Worm (Caenorhabditis elegans) whole organism, L3 larva: ENCODE data around the gene afmd-1.

ENCODE experiments used
- elt-1 ChIP-seq: fragments of 150-350 bp; optimal IDR thresholded peaks from 2 replicates; lab custom pipeline; 2014; ENCODE audit warnings: missing biosample characterization, missing genetic modification characterization
- lin-15B ChIP-seq: fragments of 150-350 bp; optimal IDR thresholded peaks from 2 replicates; lab custom pipeline; 2014; ENCODE audit warnings: missing biosample characterization, missing genetic modification characterization
- zag-1 ChIP-seq: fragments of 150-350 bp; optimal IDR thresholded peaks from 2 replicates; lab custom pipeline; 2014; ENCODE audit warnings: missing biosample characterization, missing genetic modification characterization

DNA sequence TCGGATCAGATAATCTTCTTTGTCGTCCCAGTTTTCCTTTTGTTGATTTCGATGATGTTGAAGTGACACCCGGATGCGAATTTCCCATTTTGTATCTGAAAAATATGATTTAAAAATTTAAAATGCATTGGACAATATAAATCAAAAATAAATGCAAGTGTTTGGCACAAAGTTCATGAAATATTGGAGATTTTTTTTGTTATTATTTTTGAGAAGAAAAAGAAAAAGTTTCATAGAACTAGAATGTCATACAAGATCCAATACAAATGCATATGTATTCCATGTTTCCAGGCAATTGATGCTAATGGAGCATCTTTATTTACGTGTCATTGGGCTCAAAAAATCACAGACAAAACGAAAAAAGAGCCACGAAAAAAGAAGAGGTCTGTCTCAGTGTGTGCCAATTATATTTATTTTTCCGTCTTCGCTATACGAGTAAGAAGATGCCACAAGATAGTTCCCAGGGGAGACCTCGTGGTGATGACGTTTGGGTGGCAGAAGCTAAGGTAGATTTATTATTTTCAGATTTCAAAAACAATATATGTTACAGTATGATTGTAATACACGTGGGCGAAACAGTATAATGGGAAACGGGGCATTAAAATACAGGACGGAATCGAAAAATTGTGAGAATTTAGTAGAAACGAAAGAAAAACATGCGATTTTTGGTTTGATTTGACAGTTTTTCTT lies 24.5 kb upstream of the afmd-1 start, which contains the start of the genes glb-23 and R13A1.1:
- TF ChIP-seq lin-15B (tag; lab: Kevin White, UChicago) = no peak
- TF ChIP-seq elt-1 = no peak
- TF ChIP-seq zag-1 (tag; lab: Kevin White, UChicago) = no peak
